Worm (Caenorhabditis elegans) whole organism, mixed stage, embryonic: ENCODE data around the gene C28H8.8.

ENCODE experiments used
- bed-3 ChIP-seq: fragments of 200-800 bp; sonication (Bioruptor generic); optimal IDR thresholded peaks from 3 replicates; lab custom pipeline; 2018; ENCODE audit warnings: mild to moderate bottlenecking, missing genetic modification characterization, moderate library complexity, missing compliant biosample characterization
- blmp-1 ChIP-seq: fragments of 150-350 bp; optimal IDR thresholded peaks from 2 replicates; lab custom pipeline; 2014; ENCODE audit warnings: missing biosample characterization, missing genetic modification characterization
- ceh-39 ChIP-seq: fragments of 150-350 bp; optimal IDR thresholded peaks from 2 replicates; lab custom pipeline; 2014; ENCODE audit warnings: missing biosample characterization, missing genetic modification characterization
- ceh-43 ChIP-seq: fragments of 200-800 bp; sonication (Bioruptor generic); optimal IDR thresholded peaks from 2 replicates; lab custom pipeline; 2018; ENCODE audit warnings: mild to moderate bottlenecking, missing genetic modification characterization, moderate library complexity, missing compliant biosample characterization
- ceh-83 ChIP-seq: fragments of 200-800 bp; sonication (Bioruptor generic); optimal IDR thresholded peaks from 2 replicates; lab custom pipeline; 2018; ENCODE audit warnings: mild to moderate bottlenecking, missing genetic modification characterization, missing compliant biosample characterization
- ces-1 ChIP-seq: fragments of 150-350 bp; optimal IDR thresholded peaks from 2 replicates; lab custom pipeline; 2014; ENCODE audit warnings: missing biosample characterization, missing genetic modification reagents, missing genetic modification characterization
- drap-1 ChIP-seq: fragments of 200-800 bp; sonication (Bioruptor generic); optimal IDR thresholded peaks from 3 replicates; lab custom pipeline; 2018; ENCODE audit warnings: mild to moderate bottlenecking, missing genetic modification characterization, missing compliant biosample characterization
- elt-1 ChIP-seq: sonication (generic microtip); optimal IDR thresholded peaks from 2 replicates; lab custom pipeline; 2017; ENCODE audit warnings: missing genetic modification characterization, mild to moderate bottlenecking, missing compliant biosample characterization, antibody characterized with exemption, moderate library complexity, borderline replicate concordance; ENCODE audit not compliant: insufficient read depth
- ham-2 ChIP-seq: fragments of 200-800 bp; sonication (Bioruptor generic); optimal IDR thresholded peaks from 2 replicates; lab custom pipeline; 2018; ENCODE audit warnings: mild to moderate bottlenecking, missing genetic modification characterization, missing compliant biosample characterization
- hlh-1 ChIP-seq: fragments of 150-350 bp; optimal IDR thresholded peaks from 2 replicates; lab custom pipeline; 2014; ENCODE audit warnings: missing biosample characterization, missing genetic modification reagents, missing genetic modification characterization
- lin-13 ChIP-seq: fragments of 150-350 bp; optimal IDR thresholded peaks from 2 replicates; lab custom pipeline; 2014; ENCODE audit warnings: missing biosample characterization, missing genetic modification characterization
- lsy-2 ChIP-seq: fragments of 150-350 bp; optimal IDR thresholded peaks from 2 replicates; lab custom pipeline; 2014; ENCODE audit warnings: missing biosample characterization, missing genetic modification characterization
- mab-5 ChIP-seq: fragments of 150-350 bp; optimal IDR thresholded peaks from 2 replicates; lab custom pipeline; 2014; ENCODE audit warnings: missing biosample characterization, missing genetic modification characterization
- mep-1 ChIP-seq: fragments of 150-350 bp; optimal IDR thresholded peaks from 2 replicates; lab custom pipeline; 2017; ENCODE audit warnings: missing biosample characterization, missing genetic modification reagents, missing genetic modification characterization, inconsistent platforms
- mls-2 ChIP-seq: sonication (generic microtip); optimal IDR thresholded peaks from 2 replicates; lab custom pipeline; 2016; ENCODE audit warnings: mild to moderate bottlenecking, missing genetic modification characterization, moderate library complexity, missing compliant biosample characterization
- nhr-237 ChIP-seq: fragments of 150-350 bp; optimal IDR thresholded peaks from 2 replicates; lab custom pipeline; 2014; ENCODE audit warnings: missing biosample characterization, missing genetic modification characterization
- nhr-28 ChIP-seq: fragments of 150-350 bp; optimal IDR thresholded peaks from 2 replicates; lab custom pipeline; 2014; ENCODE audit warnings: missing biosample characterization, missing genetic modification characterization
- nhr-76 ChIP-seq: sonication (generic microtip); optimal IDR thresholded peaks from 2 replicates; lab custom pipeline; 2017; ENCODE audit warnings: missing biosample characterization, missing genetic modification characterization
- pha-4 ChIP-seq: fragments of 150-350 bp; optimal IDR thresholded peaks from 2 replicates; lab custom pipeline; 2018; ENCODE audit warnings: missing biosample characterization, missing genetic modification reagents, missing genetic modification characterization
- snpc-4 ChIP-seq: fragments of 150-350 bp; optimal IDR thresholded peaks from 2 replicates; lab custom pipeline; 2014; ENCODE audit warnings: missing biosample characterization, missing genetic modification characterization
- sptf-1 ChIP-seq: sonication (generic microtip); optimal IDR thresholded peaks from 2 replicates; lab custom pipeline; 2017; ENCODE audit warnings: mild to moderate bottlenecking, missing genetic modification characterization, moderate library complexity, missing compliant biosample characterization
- tbx-8 ChIP-seq: fragments of 200-800 bp; sonication (Bioruptor generic); optimal IDR thresholded peaks from 2 replicates; lab custom pipeline; 2018; ENCODE audit warnings: mild to moderate bottlenecking, missing genetic modification characterization, moderate library complexity, missing compliant biosample characterization
- unc-120 ChIP-seq: sonication (generic microtip); optimal IDR thresholded peaks from 2 replicates; lab custom pipeline; 2017; ENCODE audit warnings: missing genetic modification characterization, missing compliant biosample characterization; ENCODE audit not compliant: poor library complexity, severe bottlenecking
- unc-39 ChIP-seq: fragments of 150-350 bp; optimal IDR thresholded peaks from 2 replicates; lab custom pipeline; 2014; ENCODE audit warnings: missing biosample characterization, missing genetic modification characterization
- unc-62 ChIP-seq: fragments of 150-350 bp; optimal IDR thresholded peaks from 2 replicates; lab custom pipeline; 2014; ENCODE audit warnings: missing biosample characterization, missing genetic modification reagents, missing genetic modification characterization
- zip-8 ChIP-seq: fragments of 150-350 bp; optimal IDR thresholded peaks from 2 replicates; lab custom pipeline; 2014; ENCODE audit warnings: missing biosample characterization, missing genetic modification characterization

C28H8.8 gene

ce11 chrIII:5876140-5876675, 12.4 kb downstream of the C28H8.8 start, which contains the start of gene aldo-2:
Gene aldo-2, minus strand, starts transcription at chrIII:5876625.
- TF ChIP-seq snpc-4 (no peak), ces-1 (GFP tag; lab: Kevin White, UChicago) (no peak)

DNA sequence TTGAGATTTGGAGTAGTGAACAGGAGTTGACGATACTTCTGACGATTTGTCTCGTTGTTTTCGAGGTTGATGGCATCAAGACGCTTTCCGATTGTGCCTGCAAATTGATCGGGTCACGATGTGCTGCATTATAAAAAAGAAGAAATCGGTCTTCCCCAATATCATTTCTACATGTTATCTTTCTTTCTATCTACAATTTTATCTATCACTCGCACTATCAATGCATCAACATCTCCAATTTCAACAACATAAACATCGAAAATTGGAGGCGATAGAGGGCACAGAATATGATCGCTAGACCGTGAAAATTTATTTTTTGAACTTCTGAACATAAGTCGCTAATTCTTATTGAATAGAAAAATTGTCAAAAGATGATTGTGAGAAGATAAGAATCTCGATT, 12.9 kb downstream of the C28H8.8 start:
- no peak for TF ChIP-seq ceh-43 (GFP tag; lab: Kevin White, UChicago)
- no peak for TF ChIP-seq drap-1
- peak; percentile 35 for TF ChIP-seq elt-1 (tag; lab: Kevin White, UChicago)

ce11 chrIII:5875418-5875702, 13.2 kb downstream of the C28H8.8 start:
- TF ChIP-seq elt-1 (tag; lab: Kevin White, UChicago) = no peak
- TF ChIP-seq nhr-76 (tag; lab: Kevin White, UChicago) = no peak
- TF ChIP-seq hlh-1 = no peak
- no peak for TF ChIP-seq mls-2 (tag; lab: Kevin White, UChicago)
- no peak for TF ChIP-seq unc-62 (GFP tag; lab: Kevin White, UChicago)
- no peak for TF ChIP-seq unc-120 (tag; lab: Kevin White, UChicago)
- no peak for TF ChIP-seq nhr-237 (tag; lab: Kevin White, UChicago)
- no peak for TF ChIP-seq unc-39 (tag; lab: Kevin White, UChicago)
- TF ChIP-seq lin-13 (tag; lab: Kevin White, UChicago) = no peak
- no peak for TF ChIP-seq bed-3 (GFP tag; lab: Kevin White, UChicago)
- no peak for TF ChIP-seq sptf-1
- no peak for TF ChIP-seq ceh-39 (tag; lab: Kevin White, UChicago)
- no peak for TF ChIP-seq ceh-83 (GFP tag; lab: Kevin White, UChicago)
- TF ChIP-seq snpc-4 = no peak
- no peak for TF ChIP-seq blmp-1 (tag; lab: Kevin White, UChicago)
- no peak for TF ChIP-seq ham-2 (GFP tag; lab: Kevin White, UChicago)

DNA sequence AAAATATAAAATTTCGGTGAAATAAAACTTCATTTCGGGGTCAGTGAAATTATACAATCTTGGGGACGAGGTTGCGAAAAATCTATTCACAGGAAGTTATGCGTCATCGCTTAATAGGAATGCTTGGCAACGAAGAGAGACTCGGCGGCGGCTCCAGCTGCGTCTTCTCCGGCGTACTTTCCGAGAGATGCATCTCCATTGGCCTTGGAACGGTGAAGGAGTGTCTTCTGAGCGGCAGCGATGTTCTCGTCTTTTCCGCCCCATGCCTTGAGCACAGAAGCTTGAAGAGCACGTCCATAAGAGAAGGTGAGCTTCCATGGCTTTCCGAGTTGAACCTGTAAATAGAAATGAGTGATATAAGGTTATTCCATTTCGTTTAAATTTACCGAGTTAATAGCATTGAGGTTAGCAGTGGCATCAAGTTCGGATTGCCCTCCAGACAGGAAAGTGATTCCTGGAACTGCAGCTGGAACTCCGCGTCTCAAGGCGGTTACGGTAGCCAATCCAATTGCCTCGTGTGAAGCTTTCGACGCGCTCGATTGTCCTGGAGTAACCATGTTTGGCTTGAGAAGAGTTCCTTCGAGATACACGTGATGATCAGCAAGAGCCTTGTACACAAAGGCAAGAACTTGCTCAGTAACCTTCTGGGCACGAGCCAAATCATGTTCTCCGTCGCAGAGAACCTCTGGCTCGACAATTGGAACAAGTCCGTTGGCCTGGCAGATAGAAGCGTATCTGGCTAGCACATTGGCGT, 13.7 kb downstream of the C28H8.8 start:
- TF ChIP-seq nhr-28 (tag; lab: Kevin White, UChicago) (no peak), ceh-39 (tag; lab: Kevin White, UChicago) (no peak), lsy-2 (no peak), nhr-237 (tag; lab: Kevin White, UChicago) (no peak), ces-1 (GFP tag; lab: Kevin White, UChicago) (no peak), unc-39 (tag; lab: Kevin White, UChicago) (no peak), hlh-1 (no peak), drap-1 (no peak), pha-4 (tag; lab: Kevin White, UChicago) (no peak)

- TF ChIP-seq unc-62 (GFP tag; lab: Kevin White, UChicago) = peak; percentile 38
- no peak for TF ChIP-seq nhr-28 (tag; lab: Kevin White, UChicago)
These were observed 14.3 kb downstream of the C28H8.8 start for ce11 chrIII:5874263-5874662.

ce11 chrIII:5872288-5872687, 16.3 kb downstream of the C28H8.8 start:
- TF ChIP-seq zip-8 (tag; lab: Kevin White, UChicago) (peak; percentile 24), hlh-1 (peak; percentile 38), mab-5 (tag; lab: Kevin White, UChicago) (no peak), tbx-8 (no peak), bed-3 (GFP tag; lab: Kevin White, UChicago) (no peak), lsy-2 (no peak)

- TF ChIP-seq sptf-1 (peak; percentile 34), elt-1 (tag; lab: Kevin White, UChicago) (no peak), mep-1 (tag; lab: Kevin White, UChicago) (peak; percentile 31), blmp-1 (tag; lab: Kevin White, UChicago) (no peak), nhr-237 (tag; lab: Kevin White, UChicago) (peak; percentile 39), mls-2 (tag; lab: Kevin White, UChicago) (no peak), hlh-1 (peak; percentile 6), pha-4 (tag; lab: Kevin White, UChicago) (peak; percentile 20), ces-1 (GFP tag; lab: Kevin White, UChicago) (peak; percentile 58), lsy-2 (peak; percentile 58)
These were observed 16.8 kb downstream of the C28H8.8 start, which contains the start of the genes F01F1.11 and F01F1.3 for ce11 chrIII:5871760-5872159. Gene F01F1.11, minus strand, starts transcription at chrIII:5871877. Gene F01F1.3, plus strand, starts transcription at chrIII:5871938.
